Worm (Caenorhabditis elegans): Measurements from ENCODE around the gene ret-1.

ret-1 gene

DNA sequence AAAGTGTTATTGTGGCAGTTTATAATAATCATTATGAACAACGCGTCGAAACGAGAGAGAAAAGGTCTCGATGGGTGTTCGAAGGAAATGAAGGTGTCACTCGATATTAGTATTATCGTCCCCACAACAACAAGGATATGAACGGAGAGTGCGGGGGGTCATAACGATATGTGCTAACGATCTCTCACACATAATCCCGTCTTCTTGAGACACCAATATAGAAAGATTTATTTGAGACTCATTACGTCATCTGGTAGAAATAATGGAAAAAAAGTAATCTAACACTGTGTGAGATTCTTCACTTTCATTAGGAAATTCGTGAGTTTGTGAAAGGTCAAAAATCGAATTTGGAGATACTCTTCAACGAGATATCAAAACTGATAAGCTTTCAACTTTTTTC lies 55.5 kb downstream of the ret-1 start:
- no peak for TF ChIP-seq madf-3 (GFP tag; IDR thresholded peaks at IDR 0.05)
- no peak for TF ChIP-seq sptf-2 (GFP tag; optimal IDR thresholded peaks at IDR 0.05)
- no peak for TF ChIP-seq nhr-80 (tag; optimal IDR thresholded peaks at IDR 0.05)
- TF ChIP-seq ztf-26 (tag; optimal IDR thresholded peaks at IDR 0.05): no peak

ce11 chrV:14790792-14791191 lies 56.4 kb downstream of the ret-1 start:
- TF ChIP-seq chd-7 (tag; optimal IDR thresholded peaks at IDR 0.05) (no peak), tbp1 (GFP tag; optimal IDR thresholded peaks at IDR 0.05) (no peak), nfya-1 (tag; optimal IDR thresholded peaks at IDR 0.05; ENCODE audit: borderline replicate concordance, insufficient read depth) (no peak), dpff-1 (tag; optimal IDR thresholded peaks at IDR 0.05) (no peak), bed-2 (GFP tag; IDR thresholded peaks at IDR 0.05) (no peak), hmg-1.2 (GFP tag; IDR thresholded peaks at IDR 0.05) (no peak), Y79H2A.3 (GFP tag; conservative IDR thresholded peaks at IDR 0.05) (no peak), atf-7 (tag; optimal IDR thresholded peaks at IDR 0.05) (no peak), F55B11.4 (tag; optimal IDR thresholded peaks at IDR 0.05; ENCODE audit: borderline replicate concordance, insufficient read depth) (no peak), cebp-1 (GFP tag; IDR thresholded peaks at IDR 0.05) (no peak), cebp-1 (tag; optimal IDR thresholded peaks at IDR 0.05) (no peak), ztf-26 (tag; optimal IDR thresholded peaks at IDR 0.05) (no peak), mxl-1 (tag; optimal IDR thresholded peaks at IDR 0.05) (no peak), C17E4.6 (GFP tag; IDR thresholded peaks at IDR 0.05) (no peak), rec-8 (tag; optimal IDR thresholded peaks at IDR 0.05) (no peak), Y67H2A.10 (GFP tag; conservative IDR thresholded peaks at IDR 0.05) (no peak), pbrm-1 (GFP tag; IDR thresholded peaks at IDR 0.05) (no peak), F39B2.1 (GFP tag; IDR thresholded peaks at IDR 0.05) (no peak)

DNA sequence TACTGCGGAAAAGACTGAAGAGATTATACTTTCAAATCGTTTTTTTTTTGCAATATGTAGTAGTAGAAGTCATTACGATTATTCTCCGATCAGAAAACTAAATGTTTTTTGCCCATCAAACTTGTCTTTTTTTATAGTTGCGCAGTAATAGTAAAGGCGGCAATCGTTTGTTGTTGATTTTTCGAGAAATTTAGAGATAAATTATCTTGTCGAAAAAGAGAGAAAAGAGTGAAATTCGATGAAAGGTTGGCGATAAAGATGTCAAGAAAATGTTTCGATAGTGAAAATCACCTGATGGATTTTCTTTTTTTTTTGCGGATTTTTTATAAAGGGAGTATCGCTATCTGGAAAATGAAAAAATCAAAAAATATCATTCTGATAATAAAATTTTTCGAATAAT lies 58.8 kb downstream of the ret-1 start:
- TF ChIP-seq ama-1 (optimal IDR thresholded peaks at IDR 0.05): no peak
- TF ChIP-seq ama-1 (GFP tag; optimal IDR thresholded peaks at IDR 0.05): no peak
- TF ChIP-seq hmg-20 (GFP tag; IDR thresholded peaks at IDR 0.05): no peak
- TF ChIP-seq mcd-1 (GFP tag; IDR thresholded peaks at IDR 0.05): no peak
- TF ChIP-seq ceh-27 (GFP tag; optimal IDR thresholded peaks at IDR 0.05): no peak
- TF ChIP-seq aptf-3 (GFP tag; IDR thresholded peaks at IDR 0.05): no peak
- TF ChIP-seq Y56A3A.18 (GFP tag; IDR thresholded peaks at IDR 0.05): no peak
- TF ChIP-seq ztf-22 (GFP tag; optimal IDR thresholded peaks at IDR 0.05): no peak
- TF ChIP-seq zim-3 (tag; optimal IDR thresholded peaks at IDR 0.05): no peak
- TF ChIP-seq madf-8 (GFP tag; conservative IDR thresholded peaks at IDR 0.05): no peak
- TF ChIP-seq attf-6 (GFP tag; IDR thresholded peaks at IDR 0.05): no peak
- TF ChIP-seq F23B12.7 (tag; optimal IDR thresholded peaks at IDR 0.05; ENCODE audit: insufficient read depth): no peak
- TF ChIP-seq C17E4.6 (GFP tag; IDR thresholded peaks at IDR 0.05): no peak
- no peak for TF ChIP-seq nhr-179 (tag; optimal IDR thresholded peaks at IDR 0.05)

DNA sequence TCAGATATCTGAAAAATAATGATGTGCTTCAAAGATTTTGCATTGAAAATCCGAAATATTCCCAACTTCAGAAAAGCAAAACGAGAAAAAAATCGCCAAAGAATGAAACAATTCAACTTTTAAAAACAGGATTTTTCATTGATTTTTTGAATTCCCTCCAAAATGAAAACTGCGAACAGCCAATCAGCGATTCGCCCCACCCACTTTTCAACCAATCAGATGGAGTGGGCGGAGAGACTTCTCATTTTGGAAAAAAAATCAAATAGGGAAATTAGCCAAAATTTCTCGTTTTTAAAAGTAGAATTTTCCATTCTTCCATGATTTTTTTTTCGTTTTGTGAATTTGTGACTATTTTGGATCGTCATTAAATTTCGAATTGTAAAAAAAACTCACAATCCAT lies 62.4 kb downstream of the ret-1 start:
- TF ChIP-seq T26A5.8 (tag; optimal IDR thresholded peaks at IDR 0.05) (no peak), nfyb-1 (GFP tag; IDR thresholded peaks at IDR 0.05) (peak; percentile 67; the same call in 1 of the 2 replicates), unc-130 (GFP tag; optimal IDR thresholded peaks at IDR 0.05) (no peak), tbp1 (GFP tag; optimal IDR thresholded peaks at IDR 0.05) (no peak), F10E7.11 (tag; optimal IDR thresholded peaks at IDR 0.05) (no peak), sptf-2 (GFP tag; optimal IDR thresholded peaks at IDR 0.05) (no peak)

All from whole organism, young adult.